Fruit fly (Drosophila melanogaster): Measurements from ENCODE around the gene C1GalTA.

dm6 chr2L:8933710-8934242 is 17.2 kb downstream of the C1GalTA start, which contains the start of gene Tsp29Fa:
- TF ChIP-seq psq (optimal IDR thresholded peaks at IDR 0.05) = no peak
- TF ChIP-seq h (optimal IDR thresholded peaks at IDR 0.05) = no peak
- TF ChIP-seq ttk (optimal IDR thresholded peaks at IDR 0.05) = no peak
- TF ChIP-seq Sin3A (optimal IDR thresholded peaks at IDR 0.05) = no peak
- no peak for TF ChIP-seq Myc (optimal IDR thresholded peaks at IDR 0.05)
